Fruit fly (Drosophila melanogaster) Kc167 (cell line): ENCODE data around the gene CG3847.

ENCODE experiments used
- Myc ChIP-seq: fragments of >200 bp; optimal IDR thresholded peaks from 2 replicates; lab custom pipeline; 2017; ENCODE audit warnings: missing external identifiers
- h ChIP-seq: fragments of >200 bp; optimal IDR thresholded peaks from 3 replicates; lab custom pipeline; 2018; ENCODE audit warnings: missing external identifiers
- insv ChIP-seq: fragments of >200 bp; optimal IDR thresholded peaks from 3 replicates; lab custom pipeline; 2018; ENCODE audit warnings: missing external identifiers
- psq ChIP-seq: fragments of >200 bp; optimal IDR thresholded peaks from 2 replicates; lab custom pipeline; 2017; ENCODE audit warnings: missing external identifiers
- ttk ChIP-seq: sonication (Bioruptor generic); optimal IDR thresholded peaks from 2 replicates; lab custom pipeline; 2017; ENCODE audit warnings: missing external identifiers

dm6 chrX:6303675-6304074 lies 43.2 kb upstream of the CG3847 start, which contains the start of gene CG3823:
- no peak for TF ChIP-seq insv (lab: Kevin White, UChicago)
- TF ChIP-seq h: no peak
- no peak for TF ChIP-seq psq (lab: Kevin White, UChicago)
- TF ChIP-seq ttk (lab: Kevin White, UChicago): no peak
- no peak for TF ChIP-seq Myc (lab: Kevin White, UChicago)
